Fruit fly (Drosophila melanogaster) Kc167 (cell line): ENCODE measurements around the gene alphaTub85E.

Source experiments
- Myc ChIP-seq: fragments of >200 bp; optimal IDR thresholded peaks from 2 replicates; lab custom pipeline; 2017; ENCODE audit warnings: missing external identifiers
- Sin3A ChIP-seq: fragments of >200 bp; optimal IDR thresholded peaks from 2 replicates; lab custom pipeline; 2018; ENCODE audit warnings: missing external identifiers
- h ChIP-seq: fragments of >200 bp; optimal IDR thresholded peaks from 3 replicates; lab custom pipeline; 2018; ENCODE audit warnings: missing external identifiers
- insv ChIP-seq: fragments of >200 bp; optimal IDR thresholded peaks from 3 replicates; lab custom pipeline; 2018; ENCODE audit warnings: missing external identifiers
- psq ChIP-seq: fragments of >200 bp; optimal IDR thresholded peaks from 2 replicates; lab custom pipeline; 2017; ENCODE audit warnings: missing external identifiers
- ttk ChIP-seq: sonication (Bioruptor generic); optimal IDR thresholded peaks from 2 replicates; lab custom pipeline; 2017; ENCODE audit warnings: missing external identifiers

The alphaTub85E gene

DNA sequence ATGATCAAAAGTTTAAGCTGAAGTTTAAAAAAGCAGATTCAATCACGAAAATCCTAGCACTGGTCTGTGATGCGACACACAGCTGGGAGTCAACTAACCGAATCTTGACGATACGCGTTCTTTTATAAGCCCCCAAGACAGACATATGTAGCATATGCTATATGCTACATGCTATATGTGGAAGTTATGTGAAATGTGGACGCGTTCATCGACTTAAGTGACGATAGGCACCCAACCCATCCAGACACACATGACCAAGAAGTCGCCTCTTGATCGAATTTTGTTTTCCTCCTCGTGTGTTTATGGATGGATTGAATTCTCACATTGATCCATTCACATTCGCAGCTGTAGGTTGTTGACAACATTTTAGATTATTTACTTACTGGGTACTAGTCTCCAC lies at the start of gene alphaTub85E:
Gene alphaTub85E, minus strand, starts transcription at position 101 of the 400 bp plus-strand sequence.
- TF ChIP-seq h (no peak), Sin3A (lab: Kevin White, UChicago) (no peak), ttk (no peak), Myc (lab: Kevin White, UChicago) (no peak), insv (lab: Kevin White, UChicago) (no peak), psq (no peak)

DNA sequence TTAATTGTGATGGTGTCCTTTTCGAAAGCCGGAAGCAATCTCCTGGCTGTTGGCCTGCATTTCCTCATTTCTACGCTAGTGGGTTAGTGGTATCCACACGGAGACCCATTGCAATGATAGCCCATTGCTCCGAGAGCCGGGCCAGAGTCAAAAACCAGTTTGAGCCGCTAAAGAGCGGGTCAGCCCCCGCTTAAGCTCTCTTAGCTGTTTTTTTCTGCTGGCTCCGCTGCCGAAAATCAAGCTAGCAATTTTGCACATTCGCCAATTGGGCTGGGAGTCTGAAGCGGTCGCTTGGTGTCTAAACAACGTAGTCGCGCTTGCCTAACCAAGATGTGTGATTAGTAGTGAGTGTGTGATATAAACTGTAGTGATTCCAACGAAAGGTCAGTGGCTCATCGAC lies 46.7 kb upstream of the alphaTub85E start, which contains the start of gene CG12947:
Gene CG12947, plus strand, starts transcription at position 301 of the 400 bp plus-strand sequence.
- TF ChIP-seq insv (lab: Kevin White, UChicago), result no peak
- TF ChIP-seq h, result no peak
- TF ChIP-seq ttk, result no peak
- no peak for TF ChIP-seq Myc (lab: Kevin White, UChicago)
- no peak for TF ChIP-seq Sin3A (lab: Kevin White, UChicago)
- TF ChIP-seq psq, result no peak

DNA sequence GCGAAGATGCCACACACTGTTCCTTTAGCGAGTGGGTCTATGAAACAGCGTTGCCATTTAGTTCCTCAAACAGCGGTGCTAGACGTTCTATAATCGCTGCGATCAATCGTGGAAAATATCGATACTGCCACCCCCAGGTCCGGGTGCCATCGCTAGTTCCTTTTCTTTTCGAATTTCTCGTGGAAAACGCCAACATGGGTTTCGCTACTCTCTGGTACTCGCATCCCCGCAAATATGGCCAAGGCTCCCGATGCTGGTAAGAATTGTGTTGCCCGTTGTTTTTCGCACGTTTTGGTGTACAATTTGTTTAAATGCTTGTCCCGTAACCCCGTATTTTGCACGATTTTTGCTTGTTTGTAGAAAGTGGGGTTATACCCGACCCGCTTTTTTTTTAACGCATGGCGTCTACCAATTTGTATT lies 44.9 kb upstream of the alphaTub85E start, which contains the start of gene RpS29:
Gene RpS29, plus strand, starts transcription at position 102 of the 420 bp plus-strand sequence.
- no peak for TF ChIP-seq insv (lab: Kevin White, UChicago)
- TF ChIP-seq ttk, result no peak
- TF ChIP-seq psq, result no peak
- no peak for TF ChIP-seq h

DNA sequence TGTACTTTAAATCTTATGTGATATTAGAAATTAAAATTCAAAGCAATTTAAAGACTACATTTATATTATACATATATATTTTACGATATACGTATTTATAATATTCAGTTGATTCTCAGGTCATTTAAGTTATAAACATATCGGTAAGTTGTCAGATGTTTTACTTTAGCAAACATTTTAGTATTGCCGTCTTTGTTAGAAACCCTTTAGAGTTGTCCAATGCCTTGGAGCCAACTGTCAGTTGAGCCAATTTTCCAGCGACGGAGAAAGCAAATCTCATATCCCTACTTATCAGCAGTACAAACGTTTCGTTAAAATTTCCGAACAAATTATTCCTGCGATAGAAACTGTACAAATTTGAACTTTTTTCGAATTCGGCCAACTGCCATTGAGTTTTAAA lies 41.8 kb upstream of the alphaTub85E start, which contains the start of gene topi:
Gene topi, plus strand, starts transcription at position 301 of the 400 bp plus-strand sequence.
- no peak for TF ChIP-seq ttk
- TF ChIP-seq insv (lab: Kevin White, UChicago), result no peak
- no peak for TF ChIP-seq Sin3A (lab: Kevin White, UChicago)
- TF ChIP-seq Myc (lab: Kevin White, UChicago), result no peak
- no peak for TF ChIP-seq psq
- TF ChIP-seq h, result no peak

DNA sequence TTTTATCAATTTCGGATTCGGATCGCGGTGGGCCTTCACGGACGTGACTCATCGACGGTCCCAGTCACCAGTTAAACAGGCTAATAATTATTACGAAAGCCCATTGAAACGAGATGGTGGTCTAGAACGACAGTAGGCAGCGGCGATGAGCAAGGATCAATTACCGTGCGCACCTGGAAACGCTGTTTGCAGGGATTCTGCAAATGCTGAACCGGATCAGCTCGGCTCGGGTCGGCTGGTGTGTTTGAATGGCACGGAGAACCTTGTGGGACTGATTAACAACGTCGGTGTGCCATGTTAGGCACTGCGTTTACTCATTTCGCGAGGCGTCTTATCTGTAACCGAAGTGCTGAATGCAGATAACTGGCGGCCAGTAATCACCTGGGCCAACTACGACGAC lies 41.1 kb upstream of the alphaTub85E start, which contains the start of gene Whamy:
Gene Whamy, minus strand, starts transcription at position 273 of the 400 bp plus-strand sequence.
- TF ChIP-seq ttk (no peak), Sin3A (lab: Kevin White, UChicago) (no peak), psq (no peak), h (no peak), Myc (lab: Kevin White, UChicago) (no peak), insv (lab: Kevin White, UChicago) (no peak)

DNA sequence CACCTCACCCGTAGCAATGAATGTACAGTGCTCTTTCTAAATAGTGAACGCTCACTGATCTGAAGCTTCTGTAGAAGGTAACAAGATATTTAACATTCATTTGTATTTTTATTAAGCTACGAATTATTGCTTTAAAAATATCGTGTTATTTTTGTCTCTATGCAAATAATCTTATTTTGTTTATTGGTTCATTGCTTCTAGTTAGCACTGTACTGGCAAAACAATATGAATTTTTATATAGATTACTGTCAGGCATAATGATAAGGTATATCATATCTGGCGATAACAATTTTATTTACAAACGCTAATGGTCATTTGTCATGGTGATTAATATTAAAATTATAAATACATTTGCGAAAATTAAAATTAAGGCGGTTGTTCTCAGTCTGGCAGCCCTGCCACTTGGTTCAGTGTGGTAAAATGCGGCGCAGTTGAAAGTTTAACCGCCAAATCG lies 38.5 kb upstream of the alphaTub85E start, which contains the start of gene CG9471:
Gene CG9471, minus strand, starts transcription at position 24 of the 454 bp plus-strand sequence.
- TF ChIP-seq ttk (no peak), Sin3A (lab: Kevin White, UChicago) (no peak), h (no peak), Myc (lab: Kevin White, UChicago) (no peak), insv (lab: Kevin White, UChicago) (no peak), psq (no peak)

DNA sequence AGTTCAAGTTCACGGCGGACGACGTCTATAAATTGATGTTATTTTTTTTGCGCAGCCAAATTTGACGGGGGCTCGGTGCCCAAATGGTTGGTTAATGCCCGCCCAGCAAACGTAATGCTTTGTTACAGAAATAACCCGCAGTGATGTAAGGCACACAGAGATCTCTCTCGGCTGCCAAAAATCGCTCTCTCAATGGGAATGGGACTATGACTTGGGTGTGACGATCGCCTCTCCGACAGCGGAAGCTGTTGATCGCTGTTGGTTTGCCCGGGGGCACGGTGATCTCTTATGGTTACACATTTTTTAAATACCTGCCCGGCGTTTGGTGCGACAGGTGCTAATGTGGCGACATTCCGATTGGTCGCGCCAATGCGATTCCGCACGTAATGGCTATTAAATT lies 37.1 kb upstream of the alphaTub85E start:
- no peak for TF ChIP-seq h

DNA sequence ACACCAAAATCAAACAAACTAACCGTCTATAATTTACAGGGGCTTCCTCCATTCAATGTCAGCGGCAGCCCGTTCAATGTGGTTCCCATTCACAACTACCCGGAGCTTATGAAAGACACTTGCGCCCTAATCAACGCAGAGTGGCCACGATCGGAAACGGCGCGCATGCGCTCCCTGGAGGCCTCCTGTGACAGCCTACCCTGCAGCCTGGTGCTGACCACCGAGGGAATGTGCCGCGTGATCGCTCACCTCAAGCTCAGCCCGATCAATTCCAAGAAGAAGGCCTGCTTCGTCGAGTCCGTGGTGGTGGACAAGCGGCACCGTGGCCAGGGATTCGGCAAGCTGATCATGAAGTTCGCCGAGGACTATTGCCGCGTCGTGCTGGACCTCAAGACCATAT lies 35.8 kb upstream of the alphaTub85E start, which contains the start of gene MED6:
Gene MED6, minus strand, starts transcription at position 101 of the 400 bp plus-strand sequence.
- TF ChIP-seq h (no peak), Myc (lab: Kevin White, UChicago) (no peak), psq (no peak), ttk (no peak), insv (lab: Kevin White, UChicago) (no peak), Sin3A (lab: Kevin White, UChicago) (no peak)

DNA sequence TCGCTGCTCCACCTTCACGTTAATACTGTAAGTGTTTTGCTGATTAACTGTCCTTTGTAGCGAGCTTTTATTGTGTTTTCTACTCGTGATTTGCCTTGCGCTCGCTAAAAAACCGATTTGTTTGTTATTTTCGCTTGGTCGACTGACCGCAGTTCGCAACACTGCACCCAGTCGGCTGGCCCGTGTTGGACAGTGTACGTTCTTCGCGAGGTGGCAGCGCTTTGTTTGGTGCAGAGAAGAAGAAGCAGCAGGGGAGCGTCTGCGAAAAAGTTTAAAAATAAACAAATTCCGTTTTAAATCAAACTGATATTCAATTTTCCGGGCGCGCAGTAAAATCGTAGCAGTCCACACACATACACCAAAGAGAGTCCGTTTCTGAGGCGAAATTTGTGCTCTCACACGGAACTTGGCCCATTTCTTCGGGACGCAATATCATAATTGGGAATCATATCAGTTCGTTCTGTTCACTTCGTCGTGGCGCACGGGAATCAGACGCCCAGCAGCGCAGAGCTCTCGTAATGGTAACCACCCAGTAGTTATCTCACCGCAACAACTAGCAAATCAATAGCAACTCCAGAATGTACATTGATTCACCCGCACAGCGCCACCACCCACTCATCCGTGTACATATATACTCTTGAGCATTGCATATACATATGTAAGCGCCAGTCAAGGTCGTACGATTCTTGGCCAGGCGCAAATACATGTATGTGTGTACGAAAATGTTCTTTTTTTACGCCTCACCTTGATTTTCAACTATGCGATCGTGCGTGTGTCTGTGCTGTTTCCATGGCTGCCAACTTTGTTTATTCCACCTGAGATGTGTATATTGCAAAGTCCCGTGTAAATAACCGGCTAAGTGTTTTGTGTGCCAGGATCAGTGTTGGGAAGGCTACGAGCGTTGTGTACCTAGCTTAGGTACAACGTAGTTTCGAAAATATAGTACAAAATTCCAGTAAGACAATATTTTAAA lies 34.9 kb upstream of the alphaTub85E start, which contains the start of gene Naa80:
Gene Naa80, plus strand, starts transcription at position 215 of the 973 bp plus-strand sequence.
- TF ChIP-seq psq (no peak), ttk (no peak), insv (lab: Kevin White, UChicago) (no peak), Sin3A (lab: Kevin White, UChicago) (no peak), Myc (lab: Kevin White, UChicago) (no peak), h (no peak)

DNA sequence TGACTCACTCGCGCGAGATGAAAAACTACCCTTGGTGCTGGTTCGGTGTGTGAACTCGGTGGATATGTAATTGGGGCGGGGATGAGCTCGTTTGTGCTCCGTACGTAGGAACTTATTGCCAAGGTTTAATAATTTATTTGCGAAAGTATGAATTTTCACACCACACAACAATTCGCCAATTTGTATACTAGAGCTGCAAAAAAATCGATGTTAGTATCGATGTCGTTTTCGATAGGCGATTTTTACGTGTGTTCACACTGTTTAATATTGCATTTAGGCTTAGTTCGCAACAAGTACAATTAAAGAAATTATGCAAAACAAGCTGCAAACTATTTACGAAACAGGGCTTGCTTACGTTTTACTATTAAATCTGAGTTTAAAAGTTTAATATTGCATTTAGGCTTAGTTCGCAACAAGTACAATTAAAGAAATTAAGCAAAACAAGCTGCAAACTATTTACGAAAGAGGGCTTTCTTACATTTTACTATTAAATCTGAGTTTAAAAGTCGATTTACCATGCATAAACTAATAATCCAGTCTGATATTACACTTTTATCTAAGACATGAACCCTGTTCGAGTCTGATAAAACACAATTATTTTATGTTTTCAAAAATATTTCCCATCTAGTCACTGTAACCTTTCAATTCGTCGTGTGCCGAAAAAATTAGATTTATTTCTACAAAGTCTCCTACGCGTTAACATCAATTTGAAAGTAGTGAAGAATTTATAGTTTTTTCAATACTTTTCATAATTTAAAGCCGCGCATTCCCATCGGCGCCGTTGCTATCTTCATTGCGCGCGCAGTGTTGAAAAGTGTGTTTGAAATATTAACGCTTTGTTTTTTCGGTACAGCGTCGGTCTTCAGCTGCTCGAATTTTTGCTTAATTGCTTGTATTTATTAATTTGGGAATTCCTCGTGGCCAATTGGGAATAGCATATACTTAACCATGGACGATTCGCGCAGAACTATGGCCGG lies 30.2 kb upstream of the alphaTub85E start, which contains the start of the genes Snap24 and CG8478:
Gene Snap24, minus strand, starts transcription at position 196 of the 977 bp plus-strand sequence.
Gene CG8478, plus strand, starts transcription at position 696 of the 977 bp plus-strand sequence.
- TF ChIP-seq insv (lab: Kevin White, UChicago), result no peak
- TF ChIP-seq Sin3A (lab: Kevin White, UChicago), result no peak
- TF ChIP-seq ttk, result no peak
- no peak for TF ChIP-seq psq
- TF ChIP-seq Myc (lab: Kevin White, UChicago), result no peak
- TF ChIP-seq h, result no peak

DNA sequence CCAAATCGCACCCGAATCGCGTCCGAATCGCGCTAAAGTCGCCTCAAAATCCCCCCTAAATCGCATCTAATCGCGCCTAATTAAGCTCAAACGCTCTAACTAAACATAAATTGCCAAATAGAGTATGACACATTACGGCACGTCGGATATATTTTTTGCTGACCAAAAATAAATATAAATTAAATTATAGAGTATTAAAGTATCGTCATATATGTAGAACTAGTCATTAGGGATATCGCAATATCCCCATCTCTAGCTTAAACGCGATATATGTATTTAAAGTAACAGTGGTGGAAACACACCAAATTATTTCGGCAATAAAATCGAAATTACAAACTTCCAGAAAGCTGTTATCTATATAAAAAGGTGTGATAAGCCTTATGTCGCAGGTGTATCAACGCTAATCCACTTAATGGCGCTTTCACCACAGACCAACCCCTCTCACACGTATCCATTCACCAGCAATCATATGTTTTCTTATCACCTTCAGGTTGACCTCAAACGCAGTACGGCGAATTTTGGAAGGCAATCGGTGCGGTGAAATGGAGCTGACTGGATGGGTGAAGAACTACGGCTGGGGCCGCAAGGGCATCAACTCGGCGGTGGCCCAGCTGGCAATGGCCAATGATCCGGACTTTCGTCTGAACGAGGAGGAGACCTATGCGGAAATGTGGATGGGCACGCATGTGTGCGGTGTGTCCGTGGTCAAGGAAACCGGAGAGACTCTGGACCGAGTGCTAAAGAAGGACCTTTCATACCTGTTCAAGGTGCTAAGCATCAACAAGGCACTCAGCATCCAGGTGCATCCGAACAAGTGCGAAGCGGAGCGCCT lies 26.5 kb upstream of the alphaTub85E start, which contains the start of gene Mpi:
Gene Mpi, plus strand, starts transcription at position 263 of the 832 bp plus-strand sequence.
- TF ChIP-seq Sin3A (lab: Kevin White, UChicago) (no peak), insv (lab: Kevin White, UChicago) (no peak), Myc (lab: Kevin White, UChicago) (no peak), psq (no peak), ttk (no peak), h (no peak)
